Worm (Caenorhabditis elegans) whole organism, mixed stage, embryonic: ENCODE data around the gene lbp-2.

ENCODE experiments used
- blmp-1 ChIP-seq: fragments of 150-350 bp; optimal IDR thresholded peaks from 2 replicates; lab custom pipeline; 2014; ENCODE audit warnings: missing biosample characterization, missing genetic modification characterization
- ces-1 ChIP-seq: fragments of 150-350 bp; optimal IDR thresholded peaks from 2 replicates; lab custom pipeline; 2014; ENCODE audit warnings: missing biosample characterization, missing genetic modification reagents, missing genetic modification characterization
- elt-1 ChIP-seq: sonication (generic microtip); optimal IDR thresholded peaks from 2 replicates; lab custom pipeline; 2017; ENCODE audit warnings: missing genetic modification characterization, mild to moderate bottlenecking, missing compliant biosample characterization, antibody characterized with exemption, moderate library complexity, borderline replicate concordance; ENCODE audit not compliant: insufficient read depth
- lin-13 ChIP-seq: fragments of 150-350 bp; optimal IDR thresholded peaks from 2 replicates; lab custom pipeline; 2014; ENCODE audit warnings: missing biosample characterization, missing genetic modification characterization
- lsy-2 ChIP-seq: fragments of 150-350 bp; optimal IDR thresholded peaks from 2 replicates; lab custom pipeline; 2014; ENCODE audit warnings: missing biosample characterization, missing genetic modification characterization
- mep-1 ChIP-seq: fragments of 150-350 bp; optimal IDR thresholded peaks from 2 replicates; lab custom pipeline; 2017; ENCODE audit warnings: missing biosample characterization, missing genetic modification reagents, missing genetic modification characterization, inconsistent platforms
- nhr-12 ChIP-seq: fragments of 150-350 bp; optimal IDR thresholded peaks from 2 replicates; lab custom pipeline; 2014; ENCODE audit warnings: missing biosample characterization, missing genetic modification characterization
- nhr-28 ChIP-seq: fragments of 150-350 bp; optimal IDR thresholded peaks from 2 replicates; lab custom pipeline; 2014; ENCODE audit warnings: missing biosample characterization, missing genetic modification characterization
- nhr-76 ChIP-seq: sonication (generic microtip); optimal IDR thresholded peaks from 2 replicates; lab custom pipeline; 2017; ENCODE audit warnings: missing biosample characterization, missing genetic modification characterization
- pha-4 ChIP-seq: fragments of 150-350 bp; optimal IDR thresholded peaks from 2 replicates; lab custom pipeline; 2018; ENCODE audit warnings: missing biosample characterization, missing genetic modification reagents, missing genetic modification characterization
- unc-62 ChIP-seq: fragments of 150-350 bp; optimal IDR thresholded peaks from 2 replicates; lab custom pipeline; 2014; ENCODE audit warnings: missing biosample characterization, missing genetic modification reagents, missing genetic modification characterization
- ztf-11 ChIP-seq: fragments of 150-350 bp; optimal IDR thresholded peaks from 2 replicates; lab custom pipeline; 2014; ENCODE audit warnings: missing biosample characterization, missing genetic modification characterization

ce11 chrX:3230575-3230974 is 29.8 kb upstream of the lbp-2 start:
- TF ChIP-seq nhr-76 (tag; lab: Kevin White, UChicago) = no peak
- no peak for TF ChIP-seq unc-62 (GFP tag; lab: Kevin White, UChicago)
- no peak for TF ChIP-seq lsy-2 (tag; lab: Kevin White, UChicago)
- TF ChIP-seq lin-13 (tag; lab: Kevin White, UChicago) = no peak
- TF ChIP-seq ces-1 (GFP tag; lab: Kevin White, UChicago) = no peak
- TF ChIP-seq nhr-28 = no peak
- TF ChIP-seq nhr-12 (tag; lab: Kevin White, UChicago) = no peak
- no peak for TF ChIP-seq ztf-11 (tag; lab: Kevin White, UChicago)
- TF ChIP-seq pha-4 (tag; lab: Kevin White, UChicago) = no peak
- no peak for TF ChIP-seq mep-1 (tag; lab: Kevin White, UChicago)
- TF ChIP-seq elt-1 (tag; lab: Kevin White, UChicago) = no peak
- no peak for TF ChIP-seq blmp-1 (tag; lab: Kevin White, UChicago)
